Worm (Caenorhabditis elegans) whole organism, L1 larva: ENCODE results near the gene ntl-2.

ENCODE experiments used
- C16A3.4 ChIP-seq: fragments of 150-350 bp; optimal IDR thresholded peaks from 2 replicates; lab custom pipeline; 2014; ENCODE audit warnings: missing biosample characterization, missing genetic modification characterization
- dsc-1 ChIP-seq: sonication (generic microtip); optimal IDR thresholded peaks from 2 replicates; lab custom pipeline; 2016; ENCODE audit warnings: mild to moderate bottlenecking, missing genetic modification characterization, missing compliant biosample characterization
- egl-27 ChIP-seq, 2 experiments: fragments of 150-350 bp in 1 of 2; sonication (generic microtip); optimal IDR thresholded peaks; 3 replicates each; lab custom pipeline; 2017 to 2018; ENCODE audit warnings: missing biosample characterization in 2 of 2, missing genetic modification characterization in 2 of 2, missing genetic modification reagents in 2 of 2
- elt-2 ChIP-seq: sonication (generic microtip); optimal IDR thresholded peaks from 2 replicates; lab custom pipeline; 2016; ENCODE audit warnings: missing genetic modification characterization, mild to moderate bottlenecking, inconsistent platforms, missing compliant biosample characterization, missing genetic modification reagents
- elt-3 ChIP-seq, 6 experiments: fragments of 150-350 bp in 1 of 6; sonication (generic microtip); optimal IDR thresholded peaks; 2 replicates each; lab custom pipeline; 2017 to 2018; ENCODE audit warnings: missing biosample characterization in 6 of 6, missing genetic modification characterization in 6 of 6, inconsistent platforms in 1 of 6
- hlh-4 ChIP-seq: sonication (generic microtip); optimal IDR thresholded peaks from 2 replicates; lab custom pipeline; 2016; ENCODE audit warnings: mild to moderate bottlenecking, missing genetic modification characterization, missing compliant biosample characterization
- jun-1 ChIP-seq: fragments of 150-350 bp; optimal IDR thresholded peaks from 2 replicates; lab custom pipeline; 2014; ENCODE audit warnings: missing biosample characterization, missing genetic modification reagents, missing genetic modification characterization
- lir-3 ChIP-seq: sonication (generic microtip); optimal IDR thresholded peaks from 2 replicates; lab custom pipeline; 2016; ENCODE audit warnings: mild to moderate bottlenecking, missing genetic modification characterization, moderate library complexity, missing compliant biosample characterization; ENCODE audit not compliant: poor library complexity
- nhr-11 ChIP-seq: fragments of 150-350 bp; optimal IDR thresholded peaks from 2 replicates; lab custom pipeline; 2014; ENCODE audit warnings: missing biosample characterization, missing genetic modification characterization
- nhr-19 ChIP-seq: fragments of 200-800 bp; sonication (Bioruptor generic); conservative IDR thresholded peaks from 2 replicates; pipeline ENCODE4 v1.3.6; 2022; ENCODE audit warnings: missing genetic modification characterization, missing compliant biosample characterization
- nhr-47 ChIP-seq: sonication (generic microtip); optimal IDR thresholded peaks from 2 replicates; lab custom pipeline; 2016; ENCODE audit warnings: mild to moderate bottlenecking, missing genetic modification characterization, moderate library complexity, missing compliant biosample characterization

DNA sequence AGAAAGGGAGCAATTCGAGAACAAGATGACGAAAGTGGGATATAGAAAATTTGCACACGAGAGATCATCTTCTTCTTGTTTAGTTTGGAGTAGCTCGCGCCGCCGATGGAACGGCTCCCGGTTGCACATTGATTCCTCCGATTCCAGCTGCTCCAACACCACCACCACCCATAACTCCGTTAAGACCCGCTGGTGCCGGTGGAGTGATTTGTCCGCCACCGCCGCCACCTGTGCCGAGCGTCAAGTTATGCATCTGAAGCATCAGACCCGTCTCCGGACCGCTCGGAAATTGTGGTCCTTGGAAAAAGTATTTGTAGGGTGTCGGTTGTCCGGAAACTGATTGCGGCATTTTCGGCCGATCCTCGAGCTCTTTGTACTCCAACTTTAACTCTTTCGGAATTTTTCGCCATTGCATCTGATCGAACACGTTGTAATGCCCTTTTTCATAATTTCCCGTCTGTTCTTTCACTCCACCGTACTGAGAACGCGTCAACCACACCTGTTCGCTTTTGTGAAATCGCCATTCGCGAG lies 3.3 kb downstream of the ntl-2 start:
- TF ChIP-seq dsc-1 (no peak), jun-1 (tag; lab: Kevin White, UChicago) (no peak), nhr-19 (no peak), elt-3 (tag; optimal IDR thresholded peaks at IDR 0.05; lab: Kevin White, UChicago) (no peak), nhr-11 (tag; lab: Kevin White, UChicago) (no peak), elt-2 (tag; lab: Kevin White, UChicago) (no peak), egl-27 (tag; optimal IDR thresholded peaks at IDR 0.05; lab: Kevin White, UChicago) (no peak), nhr-47 (no peak), hlh-4 (tag; lab: Kevin White, UChicago) (no peak), C16A3.4 (no peak), lir-3 (tag; lab: Kevin White, UChicago) (no peak)
